Fruit fly (Drosophila melanogaster) whole organism, embryonic: Measurements from ENCODE around the gene Jhbp16.

Experiments
- Antp ChIP-seq: fragments of 200-800 bp; sonication (Bioruptor generic); optimal IDR thresholded peaks from 3 replicates; lab custom pipeline; 2016; ENCODE audit warnings: missing biosample characterization, missing genetic modification characterization
- CG1024 ChIP-seq: fragments of 200-800 bp; sonication (Bioruptor generic); IDR thresholded peaks from 2 replicates; pipeline ENCODE4 v1.3.6; 2022; ENCODE audit warnings: missing biosample characterization, missing genetic modification characterization
- CG10267 ChIP-seq: fragments of 200-800 bp; sonication (Bioruptor generic); optimal IDR thresholded peaks from 2 replicates; lab custom pipeline; 2018; ENCODE audit warnings: missing biosample characterization, mild to moderate bottlenecking, missing genetic modification characterization, moderate library complexity
- CG10366 ChIP-seq: fragments of 200-800 bp; sonication (Bioruptor generic); IDR thresholded peaks from 2 replicates; pipeline ENCODE4 v1.3.6; 2022; ENCODE audit warnings: missing biosample characterization, missing genetic modification characterization
- CG10565 ChIP-seq: fragments of 200-800 bp; sonication (Bioruptor generic); optimal IDR thresholded peaks from 3 replicates; lab custom pipeline; 2016; ENCODE audit warnings: missing biosample characterization, mild to moderate bottlenecking, missing genetic modification characterization
- CG10959 ChIP-seq: fragments of 200-800 bp; sonication (Bioruptor generic); IDR thresholded peaks from 2 replicates; pipeline ENCODE4 v1.3.6; 2022; ENCODE audit warnings: missing biosample characterization, missing genetic modification characterization
- CG11398 ChIP-seq: fragments of 200-800 bp; sonication (Bioruptor generic); optimal IDR thresholded peaks from 2 replicates; lab custom pipeline; 2016; ENCODE audit warnings: missing biosample characterization, missing genetic modification characterization
- CG12744 ChIP-seq: fragments of 200-800 bp; sonication (Bioruptor generic); optimal IDR thresholded peaks from 2 replicates; lab custom pipeline; 2016; ENCODE audit warnings: missing biosample characterization, missing genetic modification characterization
- CG13775 ChIP-seq: fragments of 200-800 bp; sonication (Bioruptor generic); optimal IDR thresholded peaks from 3 replicates; lab custom pipeline; 2017; ENCODE audit warnings: missing biosample characterization, mild to moderate bottlenecking, missing genetic modification characterization
- CG14014 ChIP-seq: fragments of 200-800 bp; sonication (Bioruptor generic); IDR thresholded peaks from 2 replicates; pipeline ENCODE4 v1.3.6; 2022; ENCODE audit warnings: missing biosample characterization, missing genetic modification characterization
- CG14965 ChIP-seq: fragments of 200-800 bp; sonication (Bioruptor generic); optimal IDR thresholded peaks from 2 replicates; lab custom pipeline; 2016; ENCODE audit warnings: missing biosample characterization, missing genetic modification characterization, borderline replicate concordance
- CG15011 ChIP-seq: fragments of 200-800 bp; sonication (Bioruptor generic); optimal IDR thresholded peaks from 3 replicates; lab custom pipeline; 2018; ENCODE audit warnings: missing biosample characterization, mild to moderate bottlenecking, missing genetic modification characterization
- CG15073 ChIP-seq: fragments of 200-800 bp; sonication (Bioruptor generic); optimal IDR thresholded peaks from 2 replicates; lab custom pipeline; 2016; ENCODE audit warnings: missing biosample characterization, missing genetic modification characterization
- CG16863 ChIP-seq: fragments of 200-800 bp; sonication (Bioruptor generic); optimal IDR thresholded peaks from 3 replicates; lab custom pipeline; 2016; ENCODE audit warnings: missing biosample characterization, missing genetic modification characterization
- CG17186 ChIP-seq: fragments of 200-800 bp; sonication (Bioruptor generic); optimal IDR thresholded peaks from 3 replicates; lab custom pipeline; 2017; ENCODE audit warnings: missing biosample characterization, missing genetic modification reagents, missing genetic modification characterization
- CG17328 ChIP-seq: fragments of 200-800 bp; sonication (Bioruptor generic); IDR thresholded peaks from 2 replicates; pipeline ENCODE4 v1.3.6; 2022; ENCODE audit warnings: missing biosample characterization, missing genetic modification characterization
- CG2199 ChIP-seq: fragments of 200-800 bp; sonication (Bioruptor generic); IDR thresholded peaks from 3 replicates; pipeline ENCODE4 v1.3.6; 2022; ENCODE audit warnings: missing biosample characterization, missing genetic modification characterization
- CG31388 ChIP-seq: fragments of 200-800 bp; sonication (Bioruptor generic); optimal IDR thresholded peaks from 2 replicates; lab custom pipeline; 2016; ENCODE audit warnings: missing biosample characterization, missing genetic modification characterization
- CG34376 ChIP-seq: fragments of 200-800 bp; sonication (Bioruptor generic); optimal IDR thresholded peaks from 2 replicates; lab custom pipeline; 2018; ENCODE audit warnings: missing biosample characterization, mild to moderate bottlenecking, missing genetic modification characterization
- CG3995 ChIP-seq: fragments of 200-800 bp; sonication (Bioruptor generic); optimal IDR thresholded peaks from 3 replicates; lab custom pipeline; 2016; ENCODE audit warnings: missing biosample characterization, missing genetic modification characterization
- CG4617 ChIP-seq: fragments of 200-800 bp; sonication (Bioruptor generic); optimal IDR thresholded peaks from 3 replicates; lab custom pipeline; 2016; ENCODE audit warnings: missing biosample characterization, missing genetic modification characterization, borderline replicate concordance
- CG4730 ChIP-seq: fragments of 200-800 bp; sonication (Bioruptor generic); IDR thresholded peaks from 2 replicates; pipeline ENCODE4 v1.3.6; 2022; ENCODE audit warnings: missing biosample characterization, missing genetic modification characterization
- CG6254 ChIP-seq: fragments of 200-800 bp; sonication (Bioruptor generic); optimal IDR thresholded peaks from 3 replicates; lab custom pipeline; 2017; ENCODE audit warnings: mild to moderate bottlenecking, missing biosample characterization, missing genetic modification reagents, missing genetic modification characterization
- CG7839 ChIP-seq: fragments of 200-800 bp; sonication (Bioruptor generic); optimal IDR thresholded peaks from 3 replicates; lab custom pipeline; 2018; ENCODE audit warnings: missing biosample characterization, mild to moderate bottlenecking, missing genetic modification characterization, moderate library complexity
- CrebB ChIP-seq: fragments of 200-800 bp; sonication (Bioruptor generic); optimal IDR thresholded peaks from 3 replicates; lab custom pipeline; 2018; ENCODE audit warnings: missing biosample characterization, mild to moderate bottlenecking, missing genetic modification characterization
- Hr51 ChIP-seq, 2 experiments: fragments of 200-800 bp; sonication (Bioruptor generic); optimal IDR thresholded peaks; 2 replicates in 1 of 2; 3 replicates in 1 of 2; lab custom pipeline; 2016 to 2018; ENCODE audit warnings: missing biosample characterization in 2 of 2, missing genetic modification characterization in 2 of 2, mild to moderate bottlenecking in 1 of 2, moderate library complexity in 1 of 2
- Hr78 ChIP-seq, 2 experiments: fragments of 200-800 bp in 1 of 2; fragments of >200 bp in 1 of 2; sonication (Bioruptor generic) in 1 of 2; optimal IDR thresholded peaks; 2 replicates each; lab custom pipeline; 2017 to 2019; ENCODE audit warnings: missing biosample characterization in 2 of 2, missing genetic modification characterization in 2 of 2, mild to moderate bottlenecking in 1 of 2, moderate library complexity in 1 of 2
- Nf-YA ChIP-seq: fragments of 200-800 bp; sonication (Bioruptor generic); IDR thresholded peaks from 2 replicates; pipeline ENCODE4 v1.3.6; 2022; ENCODE audit warnings: missing biosample characterization, missing genetic modification characterization
- Trl ChIP-seq, 3 experiments: fragments of >200 bp in 2 of 3; fragments of 200-800 bp in 1 of 3; sonication (Bioruptor generic) in 1 of 3; optimal IDR thresholded peaks; 2 replicates in 1 of 3; 3 replicates in 2 of 3; lab custom pipeline; 2016 to 2017; ENCODE audit warnings: missing biosample characterization in 1 of 3, missing genetic modification characterization in 1 of 3
- Xbp1 ChIP-seq: fragments of 200-800 bp; sonication (Bioruptor generic); optimal IDR thresholded peaks from 3 replicates; lab custom pipeline; 2016; ENCODE audit warnings: missing biosample characterization, mild to moderate bottlenecking, missing genetic modification characterization
- ab ChIP-seq: fragments of 200-800 bp; sonication (Bioruptor generic); optimal IDR thresholded peaks from 2 replicates; lab custom pipeline; 2016; ENCODE audit warnings: missing biosample characterization, missing genetic modification characterization
- al ChIP-seq: fragments of 200-800 bp; sonication (Bioruptor generic); IDR thresholded peaks from 2 replicates; pipeline ENCODE4 v1.3.6; 2022; ENCODE audit warnings: missing biosample characterization, missing genetic modification characterization
- dan ChIP-seq: fragments of 200-800 bp; sonication (Bioruptor generic); IDR thresholded peaks from 2 replicates; pipeline ENCODE4 v1.3.6; 2022; ENCODE audit warnings: missing biosample characterization, missing genetic modification characterization
- danr ChIP-seq: fragments of 200-800 bp; sonication (Bioruptor generic); IDR thresholded peaks from 2 replicates; pipeline ENCODE4 v1.3.6; 2022; ENCODE audit warnings: missing biosample characterization, missing genetic modification characterization
- disco-r ChIP-seq: fragments of 200-800 bp; sonication (Bioruptor generic); optimal IDR thresholded peaks from 2 replicates; lab custom pipeline; 2016; ENCODE audit warnings: missing biosample characterization, missing genetic modification characterization
- fd102C ChIP-seq: fragments of 200-800 bp; sonication (Bioruptor generic); optimal IDR thresholded peaks from 2 replicates; lab custom pipeline; 2018; ENCODE audit warnings: missing biosample characterization, mild to moderate bottlenecking, missing genetic modification characterization, moderate library complexity
- gro ChIP-seq: fragments of 200-800 bp; sonication (Bioruptor generic); optimal IDR thresholded peaks from 2 replicates; lab custom pipeline; 2016; ENCODE audit warnings: missing biosample characterization, missing genetic modification characterization
- gsb-n ChIP-seq: fragments of 200-800 bp; sonication (Bioruptor generic); optimal IDR thresholded peaks from 3 replicates; lab custom pipeline; 2018; ENCODE audit warnings: missing biosample characterization, mild to moderate bottlenecking, missing genetic modification characterization
- h ChIP-seq: fragments of >200 bp; optimal IDR thresholded peaks from 2 replicates; lab custom pipeline; 2017
- ind ChIP-seq: fragments of 200-800 bp; sonication (Bioruptor generic); optimal IDR thresholded peaks from 3 replicates; lab custom pipeline; 2016; ENCODE audit warnings: missing biosample characterization, missing genetic modification characterization
- jigr1 ChIP-seq: fragments of 200-800 bp; sonication (Bioruptor generic); IDR thresholded peaks from 3 replicates; pipeline ENCODE4 v1.3.6; 2022; ENCODE audit warnings: missing biosample characterization, missing genetic modification characterization
- knrl ChIP-seq: fragments of 200-800 bp; sonication (Bioruptor generic); IDR thresholded peaks from 3 replicates; pipeline ENCODE4 v1.3.6; 2022; ENCODE audit warnings: missing biosample characterization, missing genetic modification characterization; ENCODE audit not compliant: partially characterized antibody
- p53 ChIP-seq: fragments of 200-800 bp; sonication (Bioruptor generic); optimal IDR thresholded peaks from 2 replicates; lab custom pipeline; 2016; ENCODE audit warnings: missing biosample characterization, missing genetic modification characterization
- pho ChIP-seq: fragments of 200-800 bp; sonication (Bioruptor generic); optimal IDR thresholded peaks from 2 replicates; lab custom pipeline; 2016; ENCODE audit warnings: missing biosample characterization, missing genetic modification characterization
- phol ChIP-seq: fragments of 200-800 bp; sonication (Bioruptor generic); optimal IDR thresholded peaks from 3 replicates; lab custom pipeline; 2018; ENCODE audit warnings: missing biosample characterization, mild to moderate bottlenecking, missing genetic modification characterization, moderate library complexity
- pnt ChIP-seq: fragments of 200-800 bp; sonication (Bioruptor generic); optimal IDR thresholded peaks from 3 replicates; lab custom pipeline; 2016; ENCODE audit warnings: missing biosample characterization, missing genetic modification characterization
- rib ChIP-seq: fragments of 200-800 bp; sonication (Bioruptor generic); IDR thresholded peaks from 2 replicates; pipeline ENCODE4 v1.3.6; 2022; ENCODE audit warnings: missing biosample characterization, missing genetic modification characterization
- sim ChIP-seq: fragments of 200-800 bp; sonication (Bioruptor generic); IDR thresholded peaks from 2 replicates; pipeline ENCODE4 v1.3.6; 2022; ENCODE audit warnings: missing biosample characterization, missing genetic modification characterization
- sqz ChIP-seq: fragments of 200-800 bp; sonication (Bioruptor generic); optimal IDR thresholded peaks from 3 replicates; lab custom pipeline; 2018; ENCODE audit warnings: missing biosample characterization, mild to moderate bottlenecking, missing genetic modification characterization
- stwl ChIP-seq: fragments of 200-800 bp; sonication (Bioruptor generic); optimal IDR thresholded peaks from 3 replicates; lab custom pipeline; 2018; ENCODE audit warnings: missing biosample characterization, mild to moderate bottlenecking, missing genetic modification characterization, moderate library complexity
- tx ChIP-seq: fragments of 200-800 bp; sonication (Bioruptor generic); optimal IDR thresholded peaks from 2 replicates; lab custom pipeline; 2016; ENCODE audit warnings: missing biosample characterization, missing genetic modification characterization
- zen ChIP-seq: fragments of 200-800 bp; sonication (Bioruptor generic); optimal IDR thresholded peaks from 3 replicates; lab custom pipeline; 2018; ENCODE audit warnings: missing biosample characterization, mild to moderate bottlenecking, missing genetic modification characterization, moderate library complexity

The Jhbp16 gene

DNA sequence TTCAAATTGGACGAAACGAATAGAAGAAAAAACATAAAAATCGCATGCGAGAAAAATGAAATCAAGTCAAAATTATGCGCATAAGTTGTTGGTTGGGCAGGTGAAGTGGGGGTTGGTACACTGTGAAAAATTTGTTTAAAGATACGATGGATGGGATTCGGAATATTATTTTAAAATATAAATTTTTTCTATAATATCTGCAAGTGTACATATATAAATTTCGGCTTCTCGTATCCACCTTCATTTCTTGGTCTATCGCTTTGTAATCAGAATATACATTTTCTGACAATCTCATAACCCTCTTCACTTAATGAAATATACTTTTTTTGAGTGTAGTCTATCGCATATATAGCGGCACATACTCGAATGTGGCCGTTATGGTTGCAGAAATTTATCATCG lies 39.2 kb downstream of the Jhbp16 start (continued):
- TF ChIP-seq CrebB (tag; lab: Kevin White, UChicago) (no peak), jigr1 (GFP tag; lab: Robert Waterston, UW) (no peak), CG13775 (GFP tag; lab: Kevin White, UChicago) (no peak), CG7839 (tag; lab: Kevin White, UChicago) (peak; percentile 24), Hr51 (GFP tag; optimal IDR thresholded peaks at IDR 0.05; lab: Kevin White, UChicago) (peak in 1 of 2 experiments; percentile 58), CG14014 (GFP tag; lab: Robert Waterston, UW) (no peak), CG10267 (no peak), Nf-YA (GFP tag; lab: Robert Waterston, UW) (no peak), rib (GFP tag; lab: Robert Waterston, UW) (no peak), zen (tag; lab: Kevin White, UChicago) (no peak), stwl (tag; lab: Kevin White, UChicago) (no peak), CG10366 (GFP tag; lab: Robert Waterston, UW) (no peak; the same call in 1 of the 2 replicates), CG2199 (GFP tag; lab: Robert Waterston, UW) (no peak), CG17328 (GFP tag; lab: Robert Waterston, UW) (no peak), CG31388 (no peak), p53 (GFP tag; lab: Kevin White, UChicago) (no peak), Xbp1 (GFP tag; lab: Kevin White, UChicago) (peak; percentile 17), gro (no peak), CG1024 (GFP tag; lab: Robert Waterston, UW) (no peak), CG3995 (no peak), pnt (GFP tag; lab: Kevin White, UChicago) (no peak), CG4730 (GFP tag; lab: Robert Waterston, UW) (no peak), CG12744 (no peak), Hr78 (GFP tag; optimal IDR thresholded peaks at IDR 0.05; lab: Kevin White, UChicago) (no peak), CG10565 (GFP tag; lab: Kevin White, UChicago) (no peak), sim (GFP tag; lab: Robert Waterston, UW) (no peak), sqz (GFP tag; lab: Kevin White, UChicago) (no peak), ab (GFP tag; lab: Kevin White, UChicago) (no peak), CG6254 (GFP tag; lab: Kevin White, UChicago) (no peak), danr (GFP tag; lab: Robert Waterston, UW) (no peak), tx (no peak), CG15011 (GFP tag; lab: Kevin White, UChicago) (no peak), CG14965 (GFP tag; lab: Kevin White, UChicago) (no peak), al (GFP tag; lab: Robert Waterston, UW) (no peak), CG11398 (no peak), dan (GFP tag; lab: Robert Waterston, UW) (no peak), CG15073 (GFP tag; lab: Kevin White, UChicago) (no peak), CG34376 (no peak), phol (tag; lab: Kevin White, UChicago) (peak; percentile 41), knrl (GFP tag; lab: Robert Waterston, UW) (no peak), CG17186 (GFP tag; lab: Kevin White, UChicago) (no peak), CG16863 (GFP tag; lab: Kevin White, UChicago) (no peak), CG4617 (GFP tag; lab: Kevin White, UChicago) (no peak), disco-r (GFP tag; lab: Kevin White, UChicago) (no peak), CG10959 (GFP tag; lab: Robert Waterston, UW) (no peak), gsb-n (tag; lab: Kevin White, UChicago) (no peak), Antp (GFP tag; lab: Kevin White, UChicago) (no peak), fd102C (GFP tag; lab: Kevin White, UChicago) (no peak), ind (GFP tag; lab: Kevin White, UChicago) (peak; percentile 14), Trl (optimal IDR thresholded peaks at IDR 0.05; lab: Kevin White, UChicago) (no peak), Trl (GFP tag; optimal IDR thresholded peaks at IDR 0.05; lab: Kevin White, UChicago) (no peak), h (lab: Kevin White, UChicago) (no peak), pho (GFP tag; lab: Kevin White, UChicago) (no peak)
